Worm (Caenorhabditis elegans): ENCODE measurements around the gene B0303.4.

DNA sequence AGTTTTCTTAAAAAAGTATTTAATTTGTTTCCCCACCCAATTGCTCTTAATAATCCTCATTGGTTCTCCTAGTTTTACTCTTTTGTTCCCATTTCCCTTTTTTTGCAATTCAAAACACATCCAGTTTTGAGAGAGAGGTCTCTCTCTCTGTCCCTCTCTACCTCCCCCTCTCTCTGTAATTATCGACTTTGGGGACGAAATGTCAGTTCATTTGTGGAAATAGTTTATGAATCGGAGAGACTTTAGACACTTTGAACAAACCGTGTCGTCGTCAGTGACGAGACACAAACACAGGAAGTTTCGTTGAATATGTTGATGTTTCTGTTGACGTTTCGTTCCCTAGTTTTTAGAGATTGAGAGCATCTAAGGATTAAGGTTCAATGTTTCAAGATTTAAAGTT, 26.5 kb upstream of the B0303.4 start:
- TF ChIP-seq unc-130 (GFP tag; optimal IDR thresholded peaks at IDR 0.05) (no peak), rpc-1 (optimal IDR thresholded peaks at IDR 0.05) (no peak), rpc-1 (tag; optimal IDR thresholded peaks at IDR 0.05) (no peak), ZK185.1 (tag; optimal IDR thresholded peaks at IDR 0.05; ENCODE audit: poor library complexity, severe bottlenecking) (no peak), snpc-4 (GFP tag; optimal IDR thresholded peaks at IDR 0.05) (no peak), snpc-4 (tag; optimal IDR thresholded peaks at IDR 0.05) (no peak), K12H6.12 (tag; optimal IDR thresholded peaks at IDR 0.05) (no peak), sea-2 (GFP tag; IDR thresholded peaks at IDR 0.05) (no peak), T26A5.8 (tag; optimal IDR thresholded peaks at IDR 0.05) (no peak), lin-54 (GFP tag; optimal IDR thresholded peaks at IDR 0.05) (no peak), him-1 (tag; optimal IDR thresholded peaks at IDR 0.05) (no peak), snpc-1.3 (tag; optimal IDR thresholded peaks at IDR 0.05; ENCODE audit: insufficient read depth) (no peak), nfya-1 (tag; optimal IDR thresholded peaks at IDR 0.05; ENCODE audit: borderline replicate concordance, insufficient read depth) (no peak)
